Worm (Caenorhabditis elegans) whole organism, young adult: ENCODE measurements around the gene srw-62.

Experiments
- B0019.2 ChIP-seq: fragments of 200-800 bp; sonication (Bioruptor generic); conservative IDR thresholded peaks from 2 replicates; pipeline ENCODE4 v1.3.6; 2022; ENCODE audit warnings: missing genetic modification reagents, missing genetic modification characterization, missing compliant biosample characterization
- Y53F4B.3 ChIP-seq: fragments of 200-800 bp; sonication (Bioruptor generic); IDR thresholded peaks from 2 replicates; pipeline ENCODE4 v1.3.6; 2022; ENCODE audit warnings: missing genetic modification reagents, missing genetic modification characterization, missing compliant biosample characterization
- atf-7 ChIP-seq: sonication (generic microtip); optimal IDR thresholded peaks from 2 replicates; lab custom pipeline; 2017; ENCODE audit warnings: mild to moderate bottlenecking, missing genetic modification characterization, missing compliant biosample characterization
- attf-3 ChIP-seq: fragments of 200-800 bp; sonication (Bioruptor generic); conservative IDR thresholded peaks from 2 replicates; pipeline ENCODE4 v1.3.6; 2022; ENCODE audit warnings: missing genetic modification reagents, missing genetic modification characterization, missing compliant biosample characterization
- hrde-1 ChIP-seq: sonication (generic microtip); optimal IDR thresholded peaks from 2 replicates; lab custom pipeline; 2016; ENCODE audit warnings: missing genetic modification characterization, mild to moderate bottlenecking, missing compliant biosample characterization, moderate library complexity, missing genotype, missing genetic modification reagents, borderline replicate concordance
- nfya-1 ChIP-seq: sonication (generic microtip); optimal IDR thresholded peaks from 2 replicates; lab custom pipeline; 2017; ENCODE audit warnings: antibody characterized with exemption, missing compliant biosample characterization, missing genetic modification characterization, borderline replicate concordance; ENCODE audit not compliant: insufficient read depth
- tbp1 ChIP-seq: fragments of 200-800 bp; sonication (Bioruptor generic); optimal IDR thresholded peaks from 2 replicates; lab custom pipeline; 2018; ENCODE audit warnings: mild to moderate bottlenecking, missing genetic modification characterization, missing compliant biosample characterization

DNA sequence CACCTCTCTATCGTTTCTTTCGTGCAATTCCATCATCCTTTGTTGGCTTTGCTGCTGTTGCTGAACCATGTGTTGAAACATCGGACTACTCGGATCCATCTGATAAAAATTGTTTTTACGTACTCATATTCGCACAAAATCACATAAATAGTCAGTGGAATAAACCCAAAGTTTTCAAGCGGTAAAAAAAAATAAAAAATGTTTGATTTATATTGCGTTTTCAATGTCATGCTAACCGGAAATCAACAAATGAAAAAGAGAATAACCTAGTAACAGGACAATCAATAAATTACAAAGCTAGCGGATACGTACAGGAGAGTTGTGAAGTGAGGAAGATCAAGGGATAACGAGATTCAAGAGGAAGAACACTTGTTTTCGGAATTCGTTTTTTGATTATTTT, 29.7 kb downstream of the srw-62 start, which contains the start of gene mdt-10:
- no peak for TF ChIP-seq B0019.2 (GFP tag; lab: Robert Waterston, UW)
- no peak for TF ChIP-seq tbp1
- no peak for TF ChIP-seq Y53F4B.3 (GFP tag; lab: Robert Waterston, UW)
- no peak for TF ChIP-seq atf-7 (tag; lab: Kevin White, UChicago)
- no peak for TF ChIP-seq attf-3 (GFP tag; lab: Robert Waterston, UW)
- TF ChIP-seq hrde-1 (tag; lab: Kevin White, UChicago), result no peak
- no peak for TF ChIP-seq nfya-1 (tag; lab: Kevin White, UChicago)
